Fruit fly (Drosophila melanogaster) whole organism, embryonic: ENCODE data around the gene RNF220.

Source experiments
- CG10147 ChIP-seq: fragments of 200-800 bp; sonication (Bioruptor generic); optimal IDR thresholded peaks from 2 replicates; lab custom pipeline; 2019; ENCODE audit warnings: missing biosample characterization, mild to moderate bottlenecking, missing genetic modification characterization, moderate library complexity
- CG10565 ChIP-seq: fragments of 200-800 bp; sonication (Bioruptor generic); optimal IDR thresholded peaks from 3 replicates; lab custom pipeline; 2016; ENCODE audit warnings: missing biosample characterization, mild to moderate bottlenecking, missing genetic modification characterization
- CG11247 ChIP-seq: fragments of 200-800 bp; sonication (Bioruptor generic); IDR thresholded peaks from 2 replicates; pipeline ENCODE4 v1.3.6; 2022; ENCODE audit warnings: missing biosample characterization, missing genetic modification characterization
- CG11696 ChIP-seq: fragments of 200-800 bp; sonication (Bioruptor generic); IDR thresholded peaks from 2 replicates; pipeline ENCODE4 v1.3.6; 2022; ENCODE audit warnings: missing biosample characterization, missing genetic modification characterization
- CG13424 ChIP-seq: fragments of 200-800 bp; sonication (Bioruptor generic); optimal IDR thresholded peaks from 2 replicates; lab custom pipeline; 2019; ENCODE audit warnings: missing biosample characterization, mild to moderate bottlenecking, missing genetic modification characterization, moderate library complexity
- CG13775 ChIP-seq: fragments of 200-800 bp; sonication (Bioruptor generic); optimal IDR thresholded peaks from 3 replicates; lab custom pipeline; 2017; ENCODE audit warnings: missing biosample characterization, mild to moderate bottlenecking, missing genetic modification characterization
- CG14014 ChIP-seq: fragments of 200-800 bp; sonication (Bioruptor generic); IDR thresholded peaks from 2 replicates; pipeline ENCODE4 v1.3.6; 2022; ENCODE audit warnings: missing biosample characterization, missing genetic modification characterization
- CG15696 ChIP-seq: fragments of 200-800 bp; sonication (Bioruptor generic); optimal IDR thresholded peaks from 2 replicates; lab custom pipeline; 2019; ENCODE audit warnings: missing biosample characterization, mild to moderate bottlenecking, missing genetic modification characterization, moderate library complexity
- CG16813 ChIP-seq: fragments of 200-800 bp; sonication (Bioruptor generic); IDR thresholded peaks from 3 replicates; pipeline ENCODE4 v1.3.6; 2022; ENCODE audit warnings: missing biosample characterization, missing genetic modification characterization; ENCODE audit not compliant: partially characterized antibody
- CG18262 ChIP-seq: fragments of 200-800 bp; optimal IDR thresholded peaks from 3 replicates; lab custom pipeline; 2019; ENCODE audit warnings: missing biosample characterization, mild to moderate bottlenecking, missing genetic modification characterization, moderate library complexity
- CG30431 ChIP-seq: fragments of 200-800 bp; sonication (Bioruptor generic); optimal IDR thresholded peaks from 2 replicates; lab custom pipeline; 2017; ENCODE audit warnings: missing biosample characterization, missing genetic modification characterization
- CG3065 ChIP-seq: fragments of 200-800 bp; sonication (Bioruptor generic); optimal IDR thresholded peaks from 2 replicates; lab custom pipeline; 2016; ENCODE audit warnings: missing biosample characterization, missing genetic modification characterization
- CG4328 ChIP-seq: fragments of 200-800 bp; sonication (Bioruptor generic); optimal IDR thresholded peaks from 3 replicates; lab custom pipeline; 2017; ENCODE audit warnings: missing biosample characterization, missing genetic modification reagents, missing genetic modification characterization
- CG6813 ChIP-seq: fragments of 200-800 bp; sonication (Bioruptor generic); optimal IDR thresholded peaks from 2 replicates; lab custom pipeline; 2017; ENCODE audit warnings: missing biosample characterization, missing genetic modification characterization, mild to moderate bottlenecking, moderate library complexity, missing genetic modification reagents
- CG7928 ChIP-seq: fragments of 200-800 bp; sonication (Bioruptor generic); optimal IDR thresholded peaks from 2 replicates; lab custom pipeline; 2017; ENCODE audit warnings: missing biosample characterization, mild to moderate bottlenecking, missing genetic modification characterization
- CG8281 ChIP-seq: fragments of 200-800 bp; sonication (Bioruptor generic); optimal IDR thresholded peaks from 2 replicates; lab custom pipeline; 2018; ENCODE audit warnings: missing biosample characterization, mild to moderate bottlenecking, missing genetic modification characterization, moderate library complexity
- Dfd ChIP-seq, 2 experiments: fragments of >200 bp; optimal IDR thresholded peaks; 2 replicates each; lab custom pipeline; 2017; ENCODE audit warnings: missing biosample characterization in 2 of 2, missing genetic modification characterization in 2 of 2
- Dref ChIP-seq: fragments of 200-800 bp; sonication (Bioruptor generic); IDR thresholded peaks from 2 replicates; pipeline ENCODE4 v1.3.6; 2022; ENCODE audit warnings: missing biosample characterization, missing genetic modification characterization
- Eip74EF ChIP-seq, 2 experiments: fragments of 200-800 bp in 1 of 2; fragments of >200 bp in 1 of 2; sonication (Bioruptor generic) in 1 of 2; optimal IDR thresholded peaks; 2 replicates each; lab custom pipeline; 2017 to 2019; ENCODE audit warnings: missing biosample characterization in 2 of 2, missing genetic modification characterization in 2 of 2, mild to moderate bottlenecking in 1 of 2, moderate library complexity in 1 of 2
- Ets97D ChIP-seq: fragments of 200-800 bp; sonication (Bioruptor generic); optimal IDR thresholded peaks from 3 replicates; lab custom pipeline; 2016; ENCODE audit warnings: missing biosample characterization, missing genetic modification characterization
- Hand ChIP-seq: fragments of 200-800 bp; sonication (Bioruptor generic); optimal IDR thresholded peaks from 2 replicates; lab custom pipeline; 2017; ENCODE audit warnings: mild to moderate bottlenecking, missing biosample characterization, missing genetic modification reagents, missing genetic modification characterization
- Mad ChIP-seq: fragments of 200-800 bp; sonication (Bioruptor generic); optimal IDR thresholded peaks from 2 replicates; lab custom pipeline; 2016; ENCODE audit warnings: missing biosample characterization, missing genetic modification characterization
- Neu2 ChIP-seq: fragments of 200-800 bp; sonication (Bioruptor generic); optimal IDR thresholded peaks from 3 replicates; lab custom pipeline; 2016; ENCODE audit warnings: missing biosample characterization, missing genetic modification characterization, borderline replicate concordance
- NfI ChIP-seq: fragments of 200-800 bp; sonication (Bioruptor generic); optimal IDR thresholded peaks from 3 replicates; lab custom pipeline; 2018; ENCODE audit warnings: missing biosample characterization, mild to moderate bottlenecking, missing genetic modification characterization, moderate library complexity
- Scr ChIP-seq: fragments of 200-800 bp; sonication (Bioruptor generic); IDR thresholded peaks from 2 replicates; pipeline ENCODE4 v1.3.6; 2022; ENCODE audit warnings: missing biosample characterization, missing genetic modification characterization; ENCODE audit not compliant: partially characterized antibody
- aop ChIP-seq: fragments of 200-800 bp; sonication (Bioruptor generic); IDR thresholded peaks from 2 replicates; pipeline ENCODE4 v1.3.6; 2022; ENCODE audit warnings: missing biosample characterization, missing genetic modification characterization
- ara ChIP-seq: fragments of 200-800 bp; sonication (Bioruptor generic); IDR thresholded peaks from 2 replicates; pipeline ENCODE4 v1.3.6; 2022; ENCODE audit warnings: missing biosample characterization, missing genetic modification characterization
- bbx ChIP-seq: fragments of 200-800 bp; sonication (Bioruptor generic); IDR thresholded peaks from 2 replicates; pipeline ENCODE4 v1.3.6; 2022; ENCODE audit warnings: missing biosample characterization, missing genetic modification characterization; ENCODE audit not compliant: partially characterized antibody
- bigmax ChIP-seq: fragments of 200-800 bp; sonication (Bioruptor generic); optimal IDR thresholded peaks from 2 replicates; lab custom pipeline; 2018; ENCODE audit warnings: missing biosample characterization, mild to moderate bottlenecking, missing genetic modification characterization
- br ChIP-seq: fragments of >200 bp; optimal IDR thresholded peaks from 2 replicates; lab custom pipeline; 2017
- cg ChIP-seq: fragments of 200-800 bp; sonication (Bioruptor generic); optimal IDR thresholded peaks from 3 replicates; lab custom pipeline; 2019; ENCODE audit warnings: missing biosample characterization, mild to moderate bottlenecking, missing genetic modification characterization, moderate library complexity
- ci ChIP-seq: fragments of 200-800 bp; sonication (Bioruptor generic); IDR thresholded peaks from 3 replicates; pipeline ENCODE4 v1.3.6; 2022; ENCODE audit warnings: missing biosample characterization, missing genetic modification characterization
- crol ChIP-seq: fragments of 200-800 bp; sonication (Bioruptor generic); IDR thresholded peaks from 2 replicates; pipeline ENCODE4 v1.3.6; 2022; ENCODE audit warnings: missing biosample characterization, missing genetic modification characterization
- crp ChIP-seq, 2 experiments: fragments of 200-800 bp; sonication (Bioruptor generic); optimal IDR thresholded peaks; 2 replicates in 1 of 2; 3 replicates in 1 of 2; lab custom pipeline; 2017; ENCODE audit warnings: missing biosample characterization in 2 of 2, missing genetic modification characterization in 2 of 2, mild to moderate bottlenecking in 1 of 2, moderate library complexity in 1 of 2
- cwo ChIP-seq: fragments of 200-800 bp; sonication (Bioruptor generic); optimal IDR thresholded peaks from 3 replicates; lab custom pipeline; 2017; ENCODE audit warnings: missing biosample characterization, missing genetic modification characterization, mild to moderate bottlenecking, moderate library complexity, missing genetic modification reagents
- dmrt99B ChIP-seq: fragments of 200-800 bp; sonication (Bioruptor generic); optimal IDR thresholded peaks from 2 replicates; lab custom pipeline; 2018; ENCODE audit warnings: missing biosample characterization, mild to moderate bottlenecking, missing genetic modification characterization, moderate library complexity
- dpn ChIP-seq, 2 experiments: fragments of 200-800 bp; sonication (Bioruptor generic); optimal IDR thresholded peaks; 3 replicates each; lab custom pipeline; 2016; ENCODE audit warnings: missing biosample characterization in 2 of 2, missing genetic modification characterization in 2 of 2
- fd3F ChIP-seq: fragments of 200-800 bp; sonication (Bioruptor generic); optimal IDR thresholded peaks from 2 replicates; lab custom pipeline; 2018; ENCODE audit warnings: missing biosample characterization, mild to moderate bottlenecking, missing genetic modification characterization, moderate library complexity
- fru ChIP-seq: fragments of >200 bp; optimal IDR thresholded peaks from 2 replicates; lab custom pipeline; 2017
- ind ChIP-seq: fragments of 200-800 bp; sonication (Bioruptor generic); optimal IDR thresholded peaks from 3 replicates; lab custom pipeline; 2016; ENCODE audit warnings: missing biosample characterization, missing genetic modification characterization
- mam ChIP-seq: fragments of 200-800 bp; sonication (Bioruptor generic); optimal IDR thresholded peaks from 3 replicates; lab custom pipeline; 2016; ENCODE audit warnings: missing biosample characterization, missing genetic modification characterization
- pita ChIP-seq: fragments of 200-800 bp; sonication (Bioruptor generic); optimal IDR thresholded peaks from 2 replicates; lab custom pipeline; 2017; ENCODE audit warnings: missing biosample characterization, mild to moderate bottlenecking, missing genetic modification characterization
- row ChIP-seq: fragments of 200-800 bp; sonication (Bioruptor generic); IDR thresholded peaks from 3 replicates; pipeline ENCODE4 v1.3.6; 2022; ENCODE audit warnings: missing biosample characterization, missing genetic modification characterization
- salm ChIP-seq: fragments of 200-800 bp; sonication (Bioruptor generic); optimal IDR thresholded peaks from 2 replicates; lab custom pipeline; 2018; ENCODE audit warnings: missing biosample characterization, mild to moderate bottlenecking, missing genetic modification characterization
- sisA ChIP-seq: fragments of 200-800 bp; sonication (Bioruptor generic); IDR thresholded peaks from 2 replicates; pipeline ENCODE4 v1.3.6; 2022; ENCODE audit warnings: missing biosample characterization, missing genetic modification characterization
- sna ChIP-seq: fragments of 200-800 bp; sonication (Bioruptor generic); IDR thresholded peaks from 2 replicates; pipeline ENCODE4 v1.3.6; 2022; ENCODE audit warnings: missing biosample characterization, missing genetic modification characterization; ENCODE audit not compliant: partially characterized antibody
- sqz ChIP-seq: fragments of 200-800 bp; sonication (Bioruptor generic); optimal IDR thresholded peaks from 3 replicates; lab custom pipeline; 2018; ENCODE audit warnings: missing biosample characterization, mild to moderate bottlenecking, missing genetic modification characterization
- trem ChIP-seq: fragments of 200-800 bp; optimal IDR thresholded peaks from 3 replicates; lab custom pipeline; 2019; ENCODE audit warnings: missing biosample characterization, mild to moderate bottlenecking, missing genetic modification characterization, moderate library complexity
- unpg ChIP-seq: fragments of 200-800 bp; sonication (Bioruptor generic); optimal IDR thresholded peaks from 3 replicates; lab custom pipeline; 2018; ENCODE audit warnings: missing biosample characterization, mild to moderate bottlenecking, missing genetic modification characterization, moderate library complexity
- zen ChIP-seq: fragments of 200-800 bp; sonication (Bioruptor generic); optimal IDR thresholded peaks from 3 replicates; lab custom pipeline; 2018; ENCODE audit warnings: missing biosample characterization, mild to moderate bottlenecking, missing genetic modification characterization, moderate library complexity

RNF220 gene

DNA sequence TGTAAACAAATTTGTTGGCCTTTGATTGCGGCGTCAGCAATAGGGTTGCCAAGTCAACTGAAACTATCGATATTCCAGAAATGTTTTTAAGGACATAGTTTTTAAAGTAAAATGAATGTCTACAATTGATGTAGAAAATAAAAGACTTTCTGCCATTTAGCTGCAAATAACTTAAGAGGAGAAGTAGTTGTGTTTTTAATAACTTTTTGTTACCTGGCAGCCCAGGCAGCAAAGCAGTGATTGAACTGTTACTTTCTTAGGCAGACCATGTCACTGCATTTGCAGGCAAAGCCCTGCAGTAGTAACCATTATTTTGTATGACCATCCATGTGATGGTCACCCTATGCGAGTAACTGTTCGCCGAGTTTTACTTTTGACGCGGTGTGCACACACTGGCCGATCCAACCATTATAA lies 24.3 kb upstream of the RNF220 start, which contains the start of the genes rumi, CG7029 and Usp12-46 (continued):
- TF ChIP-seq cg (GFP tag; lab: Kevin White, UChicago) = no peak
- peak; percentile 90 for TF ChIP-seq ci
- TF ChIP-seq bbx (GFP tag; lab: Robert Waterston, UW) = peak; percentile 67
- TF ChIP-seq cwo = peak; percentile 57
- TF ChIP-seq mam = peak; percentile 91
- TF ChIP-seq dpn (GFP tag; optimal IDR thresholded peaks at IDR 0.05; lab: Kevin White, UChicago) = peak; percentile 85 to 92
- peak; percentile 52; the same call in 1 of the 2 replicates for TF ChIP-seq Dref (GFP tag; lab: Robert Waterston, UW)
- TF ChIP-seq CG11247 (GFP tag; lab: Robert Waterston, UW) = peak; percentile 69
- TF ChIP-seq CG13424 (tag; lab: Kevin White, UChicago) = peak; percentile 90
- TF ChIP-seq CG6813 (GFP tag; lab: Kevin White, UChicago) = peak; percentile 51
- no peak for TF ChIP-seq pita (GFP tag; lab: Kevin White, UChicago)
- TF ChIP-seq bigmax (GFP tag; lab: Kevin White, UChicago) = no peak
- peak; percentile 85 for TF ChIP-seq sisA
- peak; percentile 89 for TF ChIP-seq unpg (GFP tag; lab: Kevin White, UChicago)
- TF ChIP-seq CG30431 (GFP tag; lab: Kevin White, UChicago) = peak; percentile 72
- 0 out of 2 replicates have a peak, but pooled peaks have one; percentile 10 for TF ChIP-seq crol
- TF ChIP-seq zen (tag; lab: Kevin White, UChicago) = peak; percentile 89
- peak; percentile 53; the same call in 1 of the 2 replicates for TF ChIP-seq CG11696 (GFP tag; lab: Robert Waterston, UW)
- TF ChIP-seq CG10565 (GFP tag; lab: Kevin White, UChicago) = peak; percentile 56
- peak; percentile 90 for TF ChIP-seq CG14014
- TF ChIP-seq Neu2 = peak; percentile 79
- TF ChIP-seq Ets97D (GFP tag; lab: Kevin White, UChicago) = peak; percentile 89
- TF ChIP-seq aop = peak; percentile 43; the same call in 1 of the 2 replicates
- peak; percentile 83 for TF ChIP-seq trem
- peak; percentile 88 for TF ChIP-seq ind
- peak; percentile 69 for TF ChIP-seq salm (tag; lab: Kevin White, UChicago)
- peak; percentile 87 for TF ChIP-seq CG15696 (tag; lab: Kevin White, UChicago)
- no peak for TF ChIP-seq br (lab: Kevin White, UChicago)
- peak; percentile 97 for TF ChIP-seq row (GFP tag; lab: Robert Waterston, UW)
- TF ChIP-seq CG3065 (GFP tag; lab: Kevin White, UChicago) = peak; percentile 74
- peak; percentile 89 for TF ChIP-seq Mad (GFP tag; lab: Kevin White, UChicago)
- no peak for TF ChIP-seq Dfd (GFP tag; optimal IDR thresholded peaks at IDR 0.05; lab: Kevin White, UChicago)
- TF ChIP-seq CG7928 = peak; percentile 58
- peak; percentile 89 for TF ChIP-seq CG13775 (GFP tag; lab: Kevin White, UChicago)
- TF ChIP-seq ara (GFP tag; lab: Robert Waterston, UW) = peak; percentile 79
- peak; percentile 81 for TF ChIP-seq NfI (GFP tag; lab: Kevin White, UChicago)
- peak; percentile 44 for TF ChIP-seq Hand (GFP tag; lab: Kevin White, UChicago)
- TF ChIP-seq sqz (GFP tag; lab: Kevin White, UChicago) = peak; percentile 57
- peak; percentile 83 for TF ChIP-seq sna (GFP tag; lab: Robert Waterston, UW)
- TF ChIP-seq CG10147 (GFP tag; lab: Kevin White, UChicago) = peak; percentile 81
- peak; percentile 79 for TF ChIP-seq fd3F (GFP tag; lab: Kevin White, UChicago)
- TF ChIP-seq Eip74EF (GFP tag; optimal IDR thresholded peaks at IDR 0.05; lab: Kevin White, UChicago) = peak in 1 of 2 experiments; percentile 58
- peak in 1 of 2 experiments; percentile 60 for TF ChIP-seq crp (GFP tag; optimal IDR thresholded peaks at IDR 0.05; lab: Kevin White, UChicago)
- TF ChIP-seq CG18262 (tag; lab: Kevin White, UChicago) = peak; percentile 83
- TF ChIP-seq CG8281 (tag; lab: Kevin White, UChicago) = peak; percentile 47
- peak; percentile 81 for TF ChIP-seq Scr (GFP tag; lab: Robert Waterston, UW)
- TF ChIP-seq fru (lab: Kevin White, UChicago) = no peak
- TF ChIP-seq CG4328 (GFP tag; lab: Kevin White, UChicago) = peak; percentile 76
- TF ChIP-seq CG16813 (GFP tag; lab: Robert Waterston, UW) = peak; percentile 81
- TF ChIP-seq dmrt99B (tag; lab: Kevin White, UChicago) = no peak
